Fruit fly (Drosophila melanogaster): Measurements from ENCODE around the gene CG11357.

Gene CG11357

dm6 chr3L:4542530-4542929, 679 bp downstream of the CG11357 start (continued):
- TF ChIP-seq Xbp1 (GFP tag; optimal IDR thresholded peaks at IDR 0.05) = no peak

dm6 chr3L:4543034-4543806, 1.4 kb downstream of the CG11357 start:
- TF ChIP-seq CG2199 (GFP tag; IDR thresholded peaks at IDR 0.05) = peak; percentile 31; the same call in 1 of the 3 replicates
- TF ChIP-seq CG13424 (tag; optimal IDR thresholded peaks at IDR 0.05) = no peak
- TF ChIP-seq CG9609 (GFP tag; optimal IDR thresholded peaks at IDR 0.05) = peak; percentile 45
- TF ChIP-seq sima (GFP tag; optimal IDR thresholded peaks at IDR 0.05) = no peak
- no peak for TF ChIP-seq so (GFP tag; IDR thresholded peaks at IDR 0.05)
- TF ChIP-seq Taf1 (GFP tag; IDR thresholded peaks at IDR 0.05) = peak; percentile 42; the same call in 1 of the 2 replicates
- 0 out of 2 replicates have a peak, but pooled peaks have one; percentile 4 for TF ChIP-seq Dref (GFP tag; IDR thresholded peaks at IDR 0.05)
- TF ChIP-seq Dll (GFP tag; IDR thresholded peaks at IDR 0.05; ENCODE audit: partially characterized antibody) = no peak
- peak; percentile 58; the same call in 1 of the 3 replicates for TF ChIP-seq zfh1 (GFP tag; IDR thresholded peaks at IDR 0.05)
- TF ChIP-seq Ravus (GFP tag; IDR thresholded peaks at IDR 0.05) = no peak; the same call in 1 of the 2 replicates
- TF ChIP-seq CG12155 (GFP tag; optimal IDR thresholded peaks at IDR 0.05) = peak; percentile 32
- peak; percentile 39 to 41 for TF ChIP-seq chif (GFP tag; optimal IDR thresholded peaks at IDR 0.05)
- peak; percentile 3 for TF ChIP-seq Deaf1 (tag; optimal IDR thresholded peaks at IDR 0.05)
- peak; percentile 49; the same call in 1 of the 2 replicates for TF ChIP-seq tna (GFP tag; IDR thresholded peaks at IDR 0.05; ENCODE audit: partially characterized antibody)
- TF ChIP-seq caup (GFP tag; optimal IDR thresholded peaks at IDR 0.05; ENCODE audit: severe bottlenecking) = peak; percentile 46
- peak; percentile 27; the same call in 1 of the 3 replicates for TF ChIP-seq Aef1 (GFP tag; IDR thresholded peaks at IDR 0.05)
- TF ChIP-seq sr (GFP tag; IDR thresholded peaks at IDR 0.05) = peak; percentile 76
- no peak for TF ChIP-seq en (GFP tag; optimal IDR thresholded peaks at IDR 0.05)
- TF ChIP-seq CG11504 (tag; optimal IDR thresholded peaks at IDR 0.05) = peak; percentile 6
- no peak for TF ChIP-seq nerfin-1 (tag; optimal IDR thresholded peaks at IDR 0.05)
- TF ChIP-seq tin (GFP tag; optimal IDR thresholded peaks at IDR 0.05) = peak; percentile 48
- no peak for TF ChIP-seq Mrtf (GFP tag; IDR thresholded peaks at IDR 0.05)
- no peak for TF ChIP-seq Hey (tag; optimal IDR thresholded peaks at IDR 0.05)
- TF ChIP-seq Meics (GFP tag; optimal IDR thresholded peaks at IDR 0.05) = peak; percentile 52
- 0 out of 4 replicates have a peak, but pooled peaks have one; percentile 68 for TF ChIP-seq chinmo (GFP tag; IDR thresholded peaks at IDR 0.05; ENCODE audit: partially characterized antibody)
- peak; percentile 51 for TF ChIP-seq grn (GFP tag; optimal IDR thresholded peaks at IDR 0.05)
- TF ChIP-seq CG10543 (GFP tag; optimal IDR thresholded peaks at IDR 0.05) = peak; percentile 43
- no peak for TF ChIP-seq br (optimal IDR thresholded peaks at IDR 0.05)
- TF ChIP-seq grau (tag; optimal IDR thresholded peaks at IDR 0.05) = peak; percentile 35
- TF ChIP-seq Optix (GFP tag; IDR thresholded peaks at IDR 0.05) = 0 out of 3 replicates have a peak, but pooled peaks have one; percentile 47
- TF ChIP-seq chm (GFP tag; IDR thresholded peaks at IDR 0.05) = peak; percentile 43; the same call in 1 of the 2 replicates
- TF ChIP-seq sens (GFP tag) = peak; percentile 92
- no peak for TF ChIP-seq CG13123 (GFP tag; optimal IDR thresholded peaks at IDR 0.05)
- no peak for TF ChIP-seq kay (GFP tag; optimal IDR thresholded peaks at IDR 0.05)
- TF ChIP-seq Bgb (GFP tag; IDR thresholded peaks at IDR 0.05; ENCODE audit: partially characterized antibody) = 0 out of 2 replicates have a peak, but pooled peaks have one; percentile 23
- TF ChIP-seq Gug (GFP tag; IDR thresholded peaks at IDR 0.05) = peak; percentile 60; the same call in 1 of the 4 replicates
- peak; percentile 49 for TF ChIP-seq Side (GFP tag; optimal IDR thresholded peaks at IDR 0.05)
- TF ChIP-seq Rx (GFP tag; IDR thresholded peaks at IDR 0.05) = no peak
- peak; percentile 28 for TF ChIP-seq gem (tag; optimal IDR thresholded peaks at IDR 0.05)
- peak; percentile 26 for TF ChIP-seq pho (GFP tag; optimal IDR thresholded peaks at IDR 0.05)
- TF ChIP-seq Atf6 (GFP tag; IDR thresholded peaks at IDR 0.05) = peak; percentile 9; the same call in 1 of the 2 replicates
- peak; percentile 80 for TF ChIP-seq CG2120 (GFP tag; optimal IDR thresholded peaks at IDR 0.05)
- TF ChIP-seq dimm (GFP tag; IDR thresholded peaks at IDR 0.05) = peak; percentile 40; the same call in 1 of the 2 replicates
- no peak for TF ChIP-seq CG2202 (tag; optimal IDR thresholded peaks at IDR 0.05)
- TF ChIP-seq CG17328 (GFP tag; IDR thresholded peaks at IDR 0.05) = peak; percentile 38; the same call in 1 of the 2 replicates
- TF ChIP-seq Dip3 (GFP tag; optimal IDR thresholded peaks at IDR 0.05) = peak; percentile 34

Data from whole organism, embryonic.